Worm (Caenorhabditis elegans) whole organism, L1 larva: ENCODE results near the gene T05E12.8.

ENCODE experiments used
- ceh-82 ChIP-seq, 3 experiments: fragments of 150-350 bp in 1 of 3; sonication (generic microtip) in 2 of 3; optimal IDR thresholded peaks; 2 replicates each; lab custom pipeline; 2014 to 2017; ENCODE audit warnings: missing biosample characterization in 3 of 3, missing genetic modification characterization in 3 of 3
- isw-1 ChIP-seq: fragments of 200-800 bp; sonication (Bioruptor generic); IDR thresholded peaks from 2 replicates; pipeline ENCODE4 v1.3.6; 2022; ENCODE audit warnings: missing genetic modification characterization, missing compliant biosample characterization
- lin-13 ChIP-seq: fragments of 150-350 bp; optimal IDR thresholded peaks from 2 replicates; lab custom pipeline; 2014; ENCODE audit warnings: missing biosample characterization, missing genetic modification reagents, missing genetic modification characterization
- mab-9 ChIP-seq: fragments of 200-800 bp; sonication (Bioruptor generic); IDR thresholded peaks from 2 replicates; pipeline ENCODE4 v1.3.6; 2022; ENCODE audit warnings: missing genetic modification reagents, missing genetic modification characterization, missing compliant biosample characterization
- nhr-237 ChIP-seq: fragments of 150-350 bp; optimal IDR thresholded peaks from 2 replicates; lab custom pipeline; 2014; ENCODE audit warnings: missing biosample characterization, missing genetic modification characterization
- snpc-4 ChIP-seq: fragments of 150-350 bp; optimal IDR thresholded peaks from 2 replicates; lab custom pipeline; 2014; ENCODE audit warnings: missing biosample characterization, missing genetic modification characterization
- tbx-2 ChIP-seq: sonication (generic microtip); optimal IDR thresholded peaks from 2 replicates; lab custom pipeline; 2016; ENCODE audit warnings: missing genetic modification characterization, missing compliant biosample characterization
- zag-1 ChIP-seq: fragments of 150-350 bp; optimal IDR thresholded peaks from 2 replicates; lab custom pipeline; 2014; ENCODE audit warnings: missing biosample characterization, missing genetic modification characterization
- ztf-11 ChIP-seq, 2 experiments: sonication (generic microtip); optimal IDR thresholded peaks; 2 replicates each; lab custom pipeline; 2016 to 2017; ENCODE audit warnings: missing genetic modification characterization in 2 of 2, missing biosample characterization in 1 of 2, missing compliant biosample characterization in 1 of 2

ce11 chrV:17092262-17092661, 23.3 kb downstream of the T05E12.8 start, which contains the start of gene ZK218.1:
- TF ChIP-seq snpc-4 (no peak), tbx-2 (tag; lab: Kevin White, UChicago) (no peak), isw-1 (GFP tag; lab: Robert Waterston, UW) (no peak), ceh-82 (tag; optimal IDR thresholded peaks at IDR 0.05; lab: Kevin White, UChicago) (no peak), lin-13 (GFP tag; lab: Kevin White, UChicago) (no peak), mab-9 (no peak), zag-1 (tag; lab: Kevin White, UChicago) (no peak), nhr-237 (no peak), ztf-11 (tag; optimal IDR thresholded peaks at IDR 0.05; lab: Kevin White, UChicago) (no peak)
